Worm (Caenorhabditis elegans): ENCODE data around the gene F26D2.14.

F26D2.14 gene

ce11 chrV:16420696-16421095, 15.0 kb upstream of the F26D2.14 start, which contains the start of gene srw-48:
Gene srw-48 (plus strand): TSS chrV:16420996.
- TF ChIP-seq sea-1 (GFP tag; conservative IDR thresholded peaks at IDR 0.05): no peak
- no peak for TF ChIP-seq hnd-1 (tag; optimal IDR thresholded peaks at IDR 0.05)
- TF ChIP-seq ets-7 (tag; optimal IDR thresholded peaks at IDR 0.05): no peak
- no peak for TF ChIP-seq hmg-4 (GFP tag; optimal IDR thresholded peaks at IDR 0.05)
- TF ChIP-seq scrt-1 (GFP tag; IDR thresholded peaks at IDR 0.05): no peak
- no peak for TF ChIP-seq tbx-11 (GFP tag; IDR thresholded peaks at IDR 0.05)
- TF ChIP-seq hmbx-1 (tag; optimal IDR thresholded peaks at IDR 0.05): no peak
- no peak for TF ChIP-seq B0310.2 (tag; optimal IDR thresholded peaks at IDR 0.05)
- TF ChIP-seq aly-1 (tag; optimal IDR thresholded peaks at IDR 0.05): no peak
- TF ChIP-seq flt-1 (GFP tag; IDR thresholded peaks at IDR 0.05): no peak

- TF ChIP-seq B0310.2 (tag; optimal IDR thresholded peaks at IDR 0.05): no peak
- TF ChIP-seq hnd-1 (tag; optimal IDR thresholded peaks at IDR 0.05): no peak
- TF ChIP-seq F13C5.2 (tag; optimal IDR thresholded peaks at IDR 0.05): no peak
Measured at ce11 chrV:16424428-16424827, 11.2 kb upstream of the F26D2.14 start, which contains the start of gene srw-29. Gene srw-29 (minus strand): TSS chrV:16424528.

ce11 chrV:16429503-16429902, 6.2 kb upstream of the F26D2.14 start, which contains the start of gene F26D2.10:
Gene F26D2.10 (minus strand): TSS chrV:16429603.
- no peak for TF ChIP-seq ets-7 (tag; optimal IDR thresholded peaks at IDR 0.05)
- no peak for TF ChIP-seq F13C5.2 (tag; optimal IDR thresholded peaks at IDR 0.05)
- no peak for TF ChIP-seq B0310.2 (tag; optimal IDR thresholded peaks at IDR 0.05)
- TF ChIP-seq sea-1 (GFP tag; conservative IDR thresholded peaks at IDR 0.05): no peak
- TF ChIP-seq hmbx-1 (tag; optimal IDR thresholded peaks at IDR 0.05): no peak
- no peak for TF ChIP-seq hmg-4 (GFP tag; optimal IDR thresholded peaks at IDR 0.05)
- no peak for TF ChIP-seq flt-1 (GFP tag; IDR thresholded peaks at IDR 0.05)
- no peak for TF ChIP-seq pes-1 (GFP tag; IDR thresholded peaks at IDR 0.05)
- no peak for TF ChIP-seq tra-4 (tag; optimal IDR thresholded peaks at IDR 0.05)
- TF ChIP-seq aly-1 (tag; optimal IDR thresholded peaks at IDR 0.05): no peak
- no peak for TF ChIP-seq ceh-36 (tag; optimal IDR thresholded peaks at IDR 0.05)
- TF ChIP-seq scrt-1 (GFP tag; IDR thresholded peaks at IDR 0.05): no peak
- TF ChIP-seq hnd-1 (tag; optimal IDR thresholded peaks at IDR 0.05): no peak
- no peak for TF ChIP-seq tbx-37 (GFP tag; conservative IDR thresholded peaks at IDR 0.05)
- no peak for TF ChIP-seq ama-1 (optimal IDR thresholded peaks at IDR 0.05)
- no peak for TF ChIP-seq tbx-11 (GFP tag; IDR thresholded peaks at IDR 0.05)
- TF ChIP-seq ceh-13 (GFP tag; optimal IDR thresholded peaks at IDR 0.05): no peak

ce11 chrV:16429940-16430339, 5.7 kb upstream of the F26D2.14 start, which contains the start of gene str-73:
Gene str-73 (plus strand): TSS chrV:16430240.
- TF ChIP-seq scrt-1 (GFP tag; IDR thresholded peaks at IDR 0.05): no peak
- no peak for TF ChIP-seq ceh-13 (GFP tag; optimal IDR thresholded peaks at IDR 0.05)
- no peak for TF ChIP-seq hmg-4 (GFP tag; optimal IDR thresholded peaks at IDR 0.05)
- no peak for TF ChIP-seq aly-1 (tag; optimal IDR thresholded peaks at IDR 0.05)
- no peak for TF ChIP-seq tbx-37 (GFP tag; conservative IDR thresholded peaks at IDR 0.05)
- TF ChIP-seq hmbx-1 (tag; optimal IDR thresholded peaks at IDR 0.05): no peak
- no peak for TF ChIP-seq tbx-11 (GFP tag; IDR thresholded peaks at IDR 0.05)
- no peak for TF ChIP-seq tra-4 (tag; optimal IDR thresholded peaks at IDR 0.05)
- no peak for TF ChIP-seq flt-1 (GFP tag; IDR thresholded peaks at IDR 0.05)
- TF ChIP-seq hnd-1 (tag; optimal IDR thresholded peaks at IDR 0.05): no peak
- TF ChIP-seq pes-1 (GFP tag; IDR thresholded peaks at IDR 0.05): no peak
- TF ChIP-seq ama-1 (optimal IDR thresholded peaks at IDR 0.05): no peak
- TF ChIP-seq F13C5.2 (tag; optimal IDR thresholded peaks at IDR 0.05): no peak
- no peak for TF ChIP-seq ceh-36 (tag; optimal IDR thresholded peaks at IDR 0.05)
- TF ChIP-seq ets-7 (tag; optimal IDR thresholded peaks at IDR 0.05): no peak

ce11 chrV:16433471-16433870, 2.2 kb upstream of the F26D2.14 start, which contains the start of gene clec-234:
Gene clec-234 (minus strand): TSS chrV:16433571.
- no peak for TF ChIP-seq ceh-13 (GFP tag; optimal IDR thresholded peaks at IDR 0.05)
- TF ChIP-seq ceh-36 (tag; optimal IDR thresholded peaks at IDR 0.05): no peak
- TF ChIP-seq tbx-11 (GFP tag; IDR thresholded peaks at IDR 0.05): no peak
- TF ChIP-seq ama-1 (optimal IDR thresholded peaks at IDR 0.05): no peak
- no peak for TF ChIP-seq hnd-1 (tag; optimal IDR thresholded peaks at IDR 0.05)
- no peak for TF ChIP-seq sea-1 (GFP tag; conservative IDR thresholded peaks at IDR 0.05)
- no peak for TF ChIP-seq F13C5.2 (tag; optimal IDR thresholded peaks at IDR 0.05)
- TF ChIP-seq hmbx-1 (tag; optimal IDR thresholded peaks at IDR 0.05): no peak
- no peak for TF ChIP-seq scrt-1 (GFP tag; IDR thresholded peaks at IDR 0.05)
- TF ChIP-seq B0310.2 (tag; optimal IDR thresholded peaks at IDR 0.05): no peak
- TF ChIP-seq tra-4 (tag; optimal IDR thresholded peaks at IDR 0.05): no peak
- no peak for TF ChIP-seq tbx-37 (GFP tag; conservative IDR thresholded peaks at IDR 0.05)
- no peak for TF ChIP-seq hmg-4 (GFP tag; optimal IDR thresholded peaks at IDR 0.05)
- no peak for TF ChIP-seq flt-1 (GFP tag; IDR thresholded peaks at IDR 0.05)
- no peak for TF ChIP-seq pes-1 (GFP tag; IDR thresholded peaks at IDR 0.05)
- TF ChIP-seq aly-1 (tag; optimal IDR thresholded peaks at IDR 0.05): no peak
- no peak for TF ChIP-seq ets-7 (tag; optimal IDR thresholded peaks at IDR 0.05)

ce11 chrV:16437546-16437945, 1.9 kb downstream of the F26D2.14 start, which contains the start of gene F26D2.15:
Gene F26D2.15 (plus strand): TSS chrV:16437846.
- TF ChIP-seq hnd-1 (tag; optimal IDR thresholded peaks at IDR 0.05) (no peak), ceh-13 (GFP tag; optimal IDR thresholded peaks at IDR 0.05) (no peak), ceh-36 (tag; optimal IDR thresholded peaks at IDR 0.05) (no peak), tra-4 (tag; optimal IDR thresholded peaks at IDR 0.05) (no peak), B0310.2 (tag; optimal IDR thresholded peaks at IDR 0.05) (no peak), hmg-4 (GFP tag; optimal IDR thresholded peaks at IDR 0.05) (no peak), pes-1 (GFP tag; IDR thresholded peaks at IDR 0.05) (no peak), aly-1 (tag; optimal IDR thresholded peaks at IDR 0.05) (no peak), sea-1 (GFP tag; conservative IDR thresholded peaks at IDR 0.05) (no peak), ama-1 (optimal IDR thresholded peaks at IDR 0.05) (no peak), hmbx-1 (tag; optimal IDR thresholded peaks at IDR 0.05) (no peak), F13C5.2 (tag; optimal IDR thresholded peaks at IDR 0.05) (no peak), ets-7 (tag; optimal IDR thresholded peaks at IDR 0.05) (no peak)

ce11 chrV:16443626-16444025, 8.0 kb downstream of the F26D2.14 start, which contains the start of gene srh-141:
Gene srh-141 (plus strand): TSS chrV:16443926.
- TF ChIP-seq pes-1 (GFP tag; IDR thresholded peaks at IDR 0.05): no peak
- TF ChIP-seq ceh-13 (GFP tag; optimal IDR thresholded peaks at IDR 0.05): no peak
- no peak for TF ChIP-seq ama-1 (optimal IDR thresholded peaks at IDR 0.05)
- TF ChIP-seq ets-7 (tag; optimal IDR thresholded peaks at IDR 0.05): no peak
- no peak for TF ChIP-seq tra-4 (tag; optimal IDR thresholded peaks at IDR 0.05)
- TF ChIP-seq hnd-1 (tag; optimal IDR thresholded peaks at IDR 0.05): no peak
- no peak for TF ChIP-seq F13C5.2 (tag; optimal IDR thresholded peaks at IDR 0.05)
- no peak for TF ChIP-seq hmg-4 (GFP tag; optimal IDR thresholded peaks at IDR 0.05)
- TF ChIP-seq tbx-11 (GFP tag; IDR thresholded peaks at IDR 0.05): no peak
- TF ChIP-seq hmbx-1 (tag; optimal IDR thresholded peaks at IDR 0.05): no peak
- TF ChIP-seq scrt-1 (GFP tag; IDR thresholded peaks at IDR 0.05): no peak
- TF ChIP-seq B0310.2 (tag; optimal IDR thresholded peaks at IDR 0.05): no peak
- no peak for TF ChIP-seq tbx-37 (GFP tag; conservative IDR thresholded peaks at IDR 0.05)
- no peak for TF ChIP-seq aly-1 (tag; optimal IDR thresholded peaks at IDR 0.05)
- TF ChIP-seq sea-1 (GFP tag; conservative IDR thresholded peaks at IDR 0.05): no peak
- no peak for TF ChIP-seq flt-1 (GFP tag; IDR thresholded peaks at IDR 0.05)
